Worm (Caenorhabditis elegans): Measurements from ENCODE around the gene str-198.

ce11 chrV:16094284-16094683 lies 46.7 kb downstream of the str-198 start, which contains the start of gene F22B8.7:
- TF ChIP-seq skn-1 (tag; optimal IDR thresholded peaks at IDR 0.05): no peak
- TF ChIP-seq ceh-82 (tag; optimal IDR thresholded peaks at IDR 0.05): no peak
- TF ChIP-seq lin-13 (GFP tag; optimal IDR thresholded peaks at IDR 0.05): no peak
- TF ChIP-seq nhr-237 (tag; optimal IDR thresholded peaks at IDR 0.05): no peak
- TF ChIP-seq ceh-28 (tag; optimal IDR thresholded peaks at IDR 0.05): no peak
- TF ChIP-seq ztf-11 (tag; optimal IDR thresholded peaks at IDR 0.05): no peak
- TF ChIP-seq F44E2.7 (GFP tag; IDR thresholded peaks at IDR 0.05): no peak
- no peak for TF ChIP-seq snpc-4 (tag; optimal IDR thresholded peaks at IDR 0.05)
- no peak for TF ChIP-seq F26F4.8 (GFP tag; conservative IDR thresholded peaks at IDR 0.05)
- TF ChIP-seq unc-62 (GFP tag; optimal IDR thresholded peaks at IDR 0.05 in 1 of 2): no peak
- no peak for TF ChIP-seq unc-62 (tag; optimal IDR thresholded peaks at IDR 0.05)
- TF ChIP-seq unc-39 (tag; optimal IDR thresholded peaks at IDR 0.05): no peak

All from whole organism, L4 larva.